Worm (Caenorhabditis elegans) whole organism, L3 larva: ENCODE measurements around the gene Y76A2B.4.

Experiments
- R02D3.7 ChIP-seq: fragments of 150-350 bp; optimal IDR thresholded peaks from 2 replicates; lab custom pipeline; 2014; ENCODE audit warnings: missing biosample characterization, missing genetic modification characterization
- ZK546.5 ChIP-seq: sonication (generic microtip); optimal IDR thresholded peaks from 2 replicates; lab custom pipeline; 2017; ENCODE audit warnings: missing biosample characterization, missing genetic modification characterization
- aly-2 ChIP-seq: fragments of 150-350 bp; optimal IDR thresholded peaks from 2 replicates; lab custom pipeline; 2014; ENCODE audit warnings: missing biosample characterization, missing genetic modification characterization
- ama-1 ChIP-seq: fragments of 150-350 bp; optimal IDR thresholded peaks from 2 replicates; lab custom pipeline; 2018
- ceh-16 ChIP-seq: sonication (generic microtip); optimal IDR thresholded peaks from 2 replicates; lab custom pipeline; 2017; ENCODE audit warnings: missing biosample characterization, missing genetic modification characterization
- ceh-28 ChIP-seq: fragments of 150-350 bp; optimal IDR thresholded peaks from 2 replicates; lab custom pipeline; 2014; ENCODE audit warnings: missing biosample characterization, missing genetic modification reagents, missing genetic modification characterization
- ceh-82 ChIP-seq: fragments of 150-350 bp; optimal IDR thresholded peaks from 2 replicates; lab custom pipeline; 2014; ENCODE audit warnings: missing biosample characterization, missing genetic modification characterization
- ceh-9 ChIP-seq: sonication (generic microtip); optimal IDR thresholded peaks from 2 replicates; lab custom pipeline; 2018; ENCODE audit warnings: missing biosample characterization, missing genetic modification characterization
- daf-12 ChIP-seq: fragments of 150-350 bp; optimal IDR thresholded peaks from 2 replicates; lab custom pipeline; 2014; ENCODE audit warnings: missing biosample characterization, missing genetic modification reagents, missing genetic modification characterization
- egl-27 ChIP-seq: sonication (generic microtip); optimal IDR thresholded peaks from 4 replicates; lab custom pipeline; 2017; ENCODE audit warnings: missing biosample characterization, missing genetic modification reagents, missing genetic modification characterization
- egl-5 ChIP-seq: fragments of 150-350 bp; optimal IDR thresholded peaks from 2 replicates; lab custom pipeline; 2017; ENCODE audit warnings: missing biosample characterization, missing genetic modification reagents, missing genetic modification characterization, inconsistent platforms
- elt-1 ChIP-seq: fragments of 150-350 bp; optimal IDR thresholded peaks from 2 replicates; lab custom pipeline; 2014; ENCODE audit warnings: missing biosample characterization, missing genetic modification characterization
- elt-2 ChIP-seq: sonication (generic microtip); optimal IDR thresholded peaks from 2 replicates; lab custom pipeline; 2016; ENCODE audit warnings: missing genetic modification reagents, mild to moderate bottlenecking, missing genetic modification characterization, missing compliant biosample characterization
- elt-3 ChIP-seq, 3 experiments: fragments of 150-350 bp in 1 of 3; sonication (generic microtip) in 2 of 3; optimal IDR thresholded peaks; 2 replicates in 2 of 3; 4 replicates in 1 of 3; lab custom pipeline; 2014 to 2017; ENCODE audit warnings: missing biosample characterization in 3 of 3, missing genetic modification characterization in 3 of 3
- eor-1 ChIP-seq, 2 experiments: fragments of 150-350 bp; optimal IDR thresholded peaks; 2 replicates each; lab custom pipeline; 2014 to 2018; ENCODE audit warnings: missing biosample characterization in 2 of 2, missing genetic modification characterization in 2 of 2
- fkh-10 ChIP-seq: sonication (generic microtip); optimal IDR thresholded peaks from 2 replicates; lab custom pipeline; 2017; ENCODE audit warnings: missing biosample characterization, missing genetic modification reagents, missing genetic modification characterization
- fkh-2 ChIP-seq: fragments of 150-350 bp; optimal IDR thresholded peaks from 2 replicates; lab custom pipeline; 2014; ENCODE audit warnings: missing biosample characterization, missing genetic modification reagents, missing genetic modification characterization
- fos-1 ChIP-seq: fragments of 150-350 bp; optimal IDR thresholded peaks from 2 replicates; lab custom pipeline; 2014; ENCODE audit warnings: missing biosample characterization, missing genetic modification characterization
- hmg-11 ChIP-seq: sonication (generic microtip); optimal IDR thresholded peaks from 2 replicates; lab custom pipeline; 2016; ENCODE audit warnings: missing genetic modification characterization, missing compliant biosample characterization
- jun-1 ChIP-seq: fragments of 150-350 bp; optimal IDR thresholded peaks from 2 replicates; lab custom pipeline; 2014; ENCODE audit warnings: missing biosample characterization, missing genetic modification reagents, missing genetic modification characterization
- lin-15B ChIP-seq: fragments of 150-350 bp; optimal IDR thresholded peaks from 2 replicates; lab custom pipeline; 2014; ENCODE audit warnings: missing biosample characterization, missing genetic modification characterization
- lin-39 ChIP-seq: fragments of 150-350 bp; optimal IDR thresholded peaks from 2 replicates; lab custom pipeline; 2018; ENCODE audit warnings: missing biosample characterization, missing genetic modification reagents, missing genetic modification characterization
- mdl-1 ChIP-seq: fragments of 150-350 bp; optimal IDR thresholded peaks from 2 replicates; lab custom pipeline; 2014; ENCODE audit warnings: missing biosample characterization, missing genetic modification characterization
- mml-1 ChIP-seq: fragments of 150-350 bp; sonication (generic microtip); optimal IDR thresholded peaks from 3 replicates; lab custom pipeline; 2014; ENCODE audit warnings: missing biosample characterization, missing genetic modification characterization
- nfya-1 ChIP-seq: sonication (generic microtip); optimal IDR thresholded peaks from 2 replicates; lab custom pipeline; 2017; ENCODE audit warnings: missing genetic modification characterization, mild to moderate bottlenecking, missing compliant biosample characterization, antibody characterized with exemption, moderate library complexity; ENCODE audit not compliant: insufficient read depth
- nhr-11 ChIP-seq: fragments of 150-350 bp; optimal IDR thresholded peaks from 2 replicates; lab custom pipeline; 2014; ENCODE audit warnings: missing biosample characterization, missing genetic modification characterization
- nhr-12 ChIP-seq: fragments of 150-350 bp; optimal IDR thresholded peaks from 2 replicates; lab custom pipeline; 2014; ENCODE audit warnings: missing biosample characterization, missing genetic modification characterization
- nhr-23 ChIP-seq: fragments of 150-350 bp; optimal IDR thresholded peaks from 2 replicates; lab custom pipeline; 2014; ENCODE audit warnings: missing biosample characterization, missing genetic modification reagents, missing genetic modification characterization
- nhr-237 ChIP-seq: fragments of 150-350 bp; optimal IDR thresholded peaks from 2 replicates; lab custom pipeline; 2014; ENCODE audit warnings: missing biosample characterization, missing genetic modification characterization
- nhr-25 ChIP-seq: sonication (generic microtip); optimal IDR thresholded peaks from 2 replicates; lab custom pipeline; 2017; ENCODE audit warnings: missing biosample characterization, missing genetic modification characterization
- nhr-28 ChIP-seq: fragments of 150-350 bp; optimal IDR thresholded peaks from 2 replicates; lab custom pipeline; 2014; ENCODE audit warnings: missing biosample characterization, missing genetic modification characterization
- nhr-43 ChIP-seq: sonication (generic microtip); optimal IDR thresholded peaks from 2 replicates; lab custom pipeline; 2016; ENCODE audit warnings: mild to moderate bottlenecking, missing genetic modification characterization, missing compliant biosample characterization; ENCODE audit not compliant: poor library complexity, severe bottlenecking
- nhr-67 ChIP-seq: fragments of 150-350 bp; optimal IDR thresholded peaks from 2 replicates; lab custom pipeline; 2014; ENCODE audit warnings: missing biosample characterization, missing genetic modification characterization
- nhr-76 ChIP-seq: fragments of 150-350 bp; sonication (generic microtip); optimal IDR thresholded peaks from 5 replicates; lab custom pipeline; 2014; ENCODE audit warnings: missing biosample characterization, missing genetic modification characterization
- nhr-77 ChIP-seq: fragments of 150-350 bp; optimal IDR thresholded peaks from 2 replicates; lab custom pipeline; 2014; ENCODE audit warnings: missing biosample characterization, missing genetic modification characterization
- pqm-1 ChIP-seq: fragments of 150-350 bp; optimal IDR thresholded peaks from 2 replicates; lab custom pipeline; 2017; ENCODE audit warnings: missing biosample characterization, missing genetic modification characterization, inconsistent platforms
- sea-2 ChIP-seq: fragments of 150-350 bp; sonication (generic microtip); optimal IDR thresholded peaks from 4 replicates; lab custom pipeline; 2014; ENCODE audit warnings: missing biosample characterization, missing genetic modification reagents, missing genetic modification characterization
- skn-1 ChIP-seq: fragments of 150-350 bp; optimal IDR thresholded peaks from 2 replicates; lab custom pipeline; 2014; ENCODE audit warnings: missing biosample characterization, missing genetic modification characterization
- snpc-4 ChIP-seq: fragments of 150-350 bp; optimal IDR thresholded peaks from 2 replicates; lab custom pipeline; 2014; ENCODE audit warnings: missing biosample characterization, missing genetic modification characterization
- tbx-2 ChIP-seq: sonication (generic microtip); optimal IDR thresholded peaks from 2 replicates; lab custom pipeline; 2016; ENCODE audit warnings: mild to moderate bottlenecking, missing genetic modification characterization, missing compliant biosample characterization
- unc-39 ChIP-seq: sonication (generic microtip); optimal IDR thresholded peaks from 4 replicates; lab custom pipeline; 2017; ENCODE audit warnings: missing biosample characterization, missing genetic modification characterization
- unc-62 ChIP-seq: fragments of 150-350 bp; sonication (generic microtip); optimal IDR thresholded peaks from 4 replicates; lab custom pipeline; 2014; ENCODE audit warnings: missing biosample characterization, missing genetic modification reagents, missing genetic modification characterization
- zag-1 ChIP-seq: fragments of 150-350 bp; optimal IDR thresholded peaks from 2 replicates; lab custom pipeline; 2014; ENCODE audit warnings: missing biosample characterization, missing genetic modification characterization
- ztf-11 ChIP-seq: fragments of 150-350 bp; optimal IDR thresholded peaks from 2 replicates; lab custom pipeline; 2014; ENCODE audit warnings: missing biosample characterization, missing genetic modification characterization
- ztf-4 ChIP-seq: fragments of 150-350 bp; optimal IDR thresholded peaks from 2 replicates; lab custom pipeline; 2014; ENCODE audit warnings: missing biosample characterization, missing genetic modification characterization

Y76A2B.4 gene

DNA sequence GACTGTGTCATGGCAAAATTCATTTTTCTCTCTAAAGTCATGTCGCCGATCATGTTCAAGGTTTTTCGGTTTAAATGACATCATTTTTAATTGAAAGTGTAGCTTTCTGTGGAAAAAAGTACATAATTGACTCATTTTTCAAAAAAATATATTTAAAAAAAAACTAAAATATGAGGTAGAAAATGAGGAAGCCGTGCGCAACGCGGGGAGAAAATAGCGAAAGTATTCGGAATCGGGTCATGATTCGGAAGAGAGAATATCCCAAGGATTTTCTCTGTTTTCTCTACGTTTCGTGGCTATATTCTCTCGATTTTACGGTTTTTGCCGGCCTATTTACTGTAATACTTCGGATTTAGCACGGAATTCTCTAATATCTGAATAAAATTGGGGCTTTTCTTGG lies 14.1 kb upstream of the Y76A2B.4 start:
- peak; percentile 34 for TF ChIP-seq nhr-23 (tag; lab: Kevin White, UChicago)
- TF ChIP-seq nhr-237 (tag; lab: Kevin White, UChicago), result no peak
- no peak for TF ChIP-seq elt-2
- TF ChIP-seq elt-1, result no peak

DNA sequence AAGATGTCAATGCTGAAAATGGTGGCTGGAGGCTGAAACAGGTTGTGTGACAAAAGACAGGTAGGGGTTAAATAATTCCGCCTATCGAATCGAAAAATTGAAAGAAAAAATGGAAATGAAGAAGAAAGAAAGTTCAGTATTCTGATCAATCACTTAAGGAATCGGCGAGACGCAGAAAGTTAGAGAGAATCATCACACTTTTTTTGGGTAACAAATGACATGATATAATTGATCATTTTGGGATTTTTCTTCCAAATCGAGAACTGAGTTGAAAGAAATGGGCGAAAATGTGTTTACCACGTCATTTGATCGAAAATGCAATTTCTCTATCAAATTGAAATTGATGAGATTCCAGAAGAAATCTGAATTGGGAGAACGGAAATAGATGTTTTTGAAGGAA lies 9.5 kb upstream of the Y76A2B.4 start:
- peak; percentile 20 for TF ChIP-seq nhr-25 (tag; lab: Kevin White, UChicago)
- TF ChIP-seq nhr-43 (tag; lab: Kevin White, UChicago), result no peak
- peak; percentile 45 for TF ChIP-seq nhr-23 (tag; lab: Kevin White, UChicago)

DNA sequence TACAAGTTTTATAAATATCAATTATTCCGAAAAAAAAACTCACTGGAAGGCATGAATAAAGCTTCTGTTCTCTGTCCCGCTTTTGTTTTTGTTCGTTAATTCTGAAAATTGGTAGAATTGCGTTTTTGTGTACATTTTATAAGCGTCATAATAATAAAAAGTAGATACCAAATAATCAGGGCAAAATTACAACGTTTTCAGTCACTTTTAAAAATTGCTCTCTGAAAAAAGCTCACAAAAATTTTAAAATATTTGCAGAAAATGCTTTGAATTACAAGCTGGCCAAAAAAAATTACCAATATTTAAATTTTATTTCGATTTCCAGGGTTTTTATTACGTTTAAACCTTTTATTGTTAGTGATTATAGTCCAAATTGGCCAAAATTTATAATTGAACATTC lies 8.7 kb upstream of the Y76A2B.4 start, which contains the start of gene scav-2:
Gene scav-2, minus strand, starts transcription at position 101 of the 400 bp plus-strand sequence.
- TF ChIP-seq nhr-25 (tag; lab: Kevin White, UChicago), result no peak
- TF ChIP-seq nhr-11 (tag; lab: Kevin White, UChicago), result no peak
- TF ChIP-seq egl-27 (tag; lab: Kevin White, UChicago), result no peak

DNA sequence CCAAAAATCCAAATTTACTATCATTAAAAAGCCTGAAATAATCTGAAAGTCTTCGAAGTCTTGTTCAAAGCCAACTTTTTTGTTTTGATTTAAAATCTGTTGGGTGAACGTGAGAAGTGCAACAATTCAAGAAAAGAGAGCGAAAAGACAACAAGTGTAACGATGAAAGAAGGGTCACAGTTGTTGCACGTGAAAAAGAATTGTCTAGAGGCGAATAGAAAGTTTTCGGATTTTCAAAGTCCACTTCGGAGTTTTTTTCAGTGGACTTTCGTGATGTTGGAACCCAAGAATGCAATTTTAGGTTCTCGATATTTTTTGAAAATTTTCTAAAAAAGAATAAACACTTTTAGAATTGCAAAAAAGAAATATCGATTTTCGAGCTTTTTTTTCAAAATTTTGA lies 3.4 kb upstream of the Y76A2B.4 start:
- TF ChIP-seq ceh-9 (tag; lab: Kevin White, UChicago), result no peak
- TF ChIP-seq ama-1 (lab: Kevin White, UChicago), result peak; percentile 12
- no peak for TF ChIP-seq nhr-67 (tag; lab: Kevin White, UChicago)
- no peak for TF ChIP-seq lin-15B (tag; lab: Kevin White, UChicago)
- TF ChIP-seq nfya-1 (tag; lab: Kevin White, UChicago), result peak; percentile 18

DNA sequence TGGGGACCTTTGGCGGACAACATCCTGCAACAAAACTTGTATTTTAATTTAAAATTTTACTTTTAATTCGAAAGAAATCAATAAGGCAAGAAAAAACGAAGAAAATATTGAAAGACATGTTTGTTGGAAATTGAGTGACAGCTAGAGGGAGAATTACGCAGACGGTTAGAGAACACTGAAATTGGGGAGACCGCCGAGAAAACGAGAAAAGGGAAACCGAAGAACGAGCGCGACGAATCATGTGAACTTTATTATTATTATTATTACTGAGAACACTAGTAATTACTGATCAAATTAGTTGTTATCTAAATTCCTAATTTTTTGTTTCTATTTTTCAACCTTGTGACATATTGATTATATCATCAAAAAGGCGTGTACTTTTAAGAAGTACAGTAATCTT lies 2.4 kb upstream of the Y76A2B.4 start, which contains the start of gene mmad-1:
Gene mmad-1, minus strand, starts transcription at position 24 of the 400 bp plus-strand sequence.
- TF ChIP-seq nhr-76 (tag; lab: Kevin White, UChicago), result no peak
- TF ChIP-seq nhr-12, result no peak
- no peak for TF ChIP-seq mdl-1 (tag; lab: Kevin White, UChicago)
- TF ChIP-seq daf-12 (tag; lab: Kevin White, UChicago), result no peak
- TF ChIP-seq egl-5 (tag; lab: Kevin White, UChicago), result peak; percentile 64
- TF ChIP-seq unc-39 (tag; lab: Kevin White, UChicago), result no peak
- peak; percentile 85 for TF ChIP-seq unc-62 (GFP tag; lab: Kevin White, UChicago)
- TF ChIP-seq ceh-16 (tag; lab: Kevin White, UChicago), result no peak
- TF ChIP-seq R02D3.7, result no peak
- no peak for TF ChIP-seq tbx-2 (tag; lab: Kevin White, UChicago)
- TF ChIP-seq ceh-28 (tag; lab: Kevin White, UChicago), result peak; percentile 13
- TF ChIP-seq nhr-11 (tag; lab: Kevin White, UChicago), result no peak
- peak; percentile 79 for TF ChIP-seq elt-2
- no peak for TF ChIP-seq nhr-77 (tag; lab: Kevin White, UChicago)
- peak; percentile 72 for TF ChIP-seq nfya-1 (tag; lab: Kevin White, UChicago)
- no peak for TF ChIP-seq zag-1 (tag; lab: Kevin White, UChicago)
- TF ChIP-seq nhr-28, result no peak
- TF ChIP-seq eor-1 (tag; optimal IDR thresholded peaks at IDR 0.05; lab: Kevin White, UChicago), result no peak
- no peak for TF ChIP-seq fkh-2
- TF ChIP-seq hmg-11 (tag; lab: Kevin White, UChicago), result peak; percentile 2
- TF ChIP-seq ceh-82 (tag; lab: Kevin White, UChicago), result no peak
- no peak for TF ChIP-seq ztf-4
- TF ChIP-seq lin-15B (tag; lab: Kevin White, UChicago), result no peak
- TF ChIP-seq nhr-43 (tag; lab: Kevin White, UChicago), result no peak
- TF ChIP-seq ztf-11 (tag; lab: Kevin White, UChicago), result no peak
- no peak for TF ChIP-seq sea-2 (GFP tag; lab: Kevin White, UChicago)
- no peak for TF ChIP-seq fkh-10 (GFP tag; lab: Kevin White, UChicago)
- TF ChIP-seq nhr-25 (tag; lab: Kevin White, UChicago), result no peak
- TF ChIP-seq nhr-23 (tag; lab: Kevin White, UChicago), result peak; percentile 26
- no peak for TF ChIP-seq mml-1 (tag; lab: Kevin White, UChicago)
- peak; percentile 9 for TF ChIP-seq snpc-4 (tag; lab: Kevin White, UChicago)
- TF ChIP-seq ceh-9 (tag; lab: Kevin White, UChicago), result no peak
- no peak for TF ChIP-seq nhr-237 (tag; lab: Kevin White, UChicago)
- no peak for TF ChIP-seq skn-1 (tag; lab: Kevin White, UChicago)
- TF ChIP-seq egl-27 (tag; lab: Kevin White, UChicago), result no peak
- no peak for TF ChIP-seq lin-39
- TF ChIP-seq pqm-1 (tag; lab: Kevin White, UChicago), result peak; percentile 47
- TF ChIP-seq elt-3 (tag; optimal IDR thresholded peaks at IDR 0.05; lab: Kevin White, UChicago), result no peak
- no peak for TF ChIP-seq fos-1 (tag; lab: Kevin White, UChicago)
- no peak for TF ChIP-seq aly-2
- TF ChIP-seq jun-1, result no peak
- no peak for TF ChIP-seq ZK546.5 (tag; lab: Kevin White, UChicago)
